In the genomic region with DNA sequence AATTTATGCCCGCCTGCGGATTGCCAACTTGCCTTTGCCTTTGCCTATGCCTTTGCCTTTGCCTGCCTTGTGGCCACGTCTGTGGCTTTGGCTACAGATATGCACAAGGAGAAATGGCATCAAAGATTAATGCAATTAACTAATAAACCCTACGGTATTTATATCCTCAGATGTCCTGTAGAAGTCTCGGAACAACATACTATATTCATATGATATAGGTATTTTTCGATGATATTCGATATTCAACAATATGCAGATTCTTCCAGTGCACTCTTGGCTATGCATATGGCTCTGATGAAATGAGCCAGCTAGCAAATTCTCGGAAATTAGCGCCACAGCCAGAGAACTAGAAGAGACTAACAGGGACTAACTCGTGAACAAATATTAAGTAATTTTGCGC, we compare ENCODE assay signal across 1 fruit fly cellular context.
A peak's percentile ranks its signal among the peaks of the same experiment; 100 is the strongest.
TF ChIP-seq lines count a peak whose summit lies in the region.

No protein-coding gene starts in this region.

TF ChIP-seq in whole organism, prepupa, 60 proteins besides CTCF, POLR2A, EP300 and RAD21 (continued from another document):
- TF ChIP-seq eg (GFP tag; IDR thresholded peaks at IDR 0.05; lab: Robert Waterston, UW) (peak; percentile 77), Met (GFP tag; optimal IDR thresholded peaks at IDR 0.05; lab: Kevin White, UChicago) (peak; percentile 16), vri (GFP tag; optimal IDR thresholded peaks at IDR 0.05; lab: Kevin White, UChicago) (no peak), Blimp-1 (GFP tag; optimal IDR thresholded peaks at IDR 0.05; lab: Kevin White, UChicago) (no peak), fkh (GFP tag; optimal IDR thresholded peaks at IDR 0.05; lab: Kevin White, UChicago) (no peak), CG7368 (GFP tag; optimal IDR thresholded peaks at IDR 0.05; lab: Kevin White, UChicago) (peak; percentile 46), salr (GFP tag; optimal IDR thresholded peaks at IDR 0.05; lab: Kevin White, UChicago) (peak; percentile 68 to 70), Hr4 (GFP tag; optimal IDR thresholded peaks at IDR 0.05; lab: Kevin White, UChicago) (peak; percentile 71), net (GFP tag; optimal IDR thresholded peaks at IDR 0.05; lab: Kevin White, UChicago) (peak; percentile 68), Smox (GFP tag; optimal IDR thresholded peaks at IDR 0.05; lab: Kevin White, UChicago) (no peak), CG3919 (GFP tag; optimal IDR thresholded peaks at IDR 0.05; lab: Kevin White, UChicago) (peak; percentile 82), Sox14 (GFP tag; optimal IDR thresholded peaks at IDR 0.05; lab: Kevin White, UChicago) (peak; percentile 76), CG6808 (GFP tag; optimal IDR thresholded peaks at IDR 0.05; lab: Kevin White, UChicago) (peak; percentile 82), acj6 (GFP tag; optimal IDR thresholded peaks at IDR 0.05; lab: Kevin White, UChicago) (peak; percentile 75), CG34406 (GFP tag; optimal IDR thresholded peaks at IDR 0.05; lab: Kevin White, UChicago) (peak; percentile 12), CG6792 (GFP tag; optimal IDR thresholded peaks at IDR 0.05; lab: Kevin White, UChicago) (peak; percentile 54), Eip93F (GFP tag; optimal IDR thresholded peaks at IDR 0.05; lab: Kevin White, UChicago) (no peak), Sox15 (GFP tag; optimal IDR thresholded peaks at IDR 0.05; lab: Kevin White, UChicago) (no peak), achi (GFP tag; optimal IDR thresholded peaks at IDR 0.05; lab: Kevin White, UChicago) (peak; percentile 75), CG10631 (GFP tag; optimal IDR thresholded peaks at IDR 0.05; lab: Kevin White, UChicago) (peak; percentile 84), svp (GFP tag; lab: Kevin White, UChicago) (peak; percentile 53), Ets96B (tag; optimal IDR thresholded peaks at IDR 0.05; lab: Kevin White, UChicago) (peak; percentile 87), CG11902 (GFP tag; optimal IDR thresholded peaks at IDR 0.05; lab: Kevin White, UChicago) (no peak), CG8319 (GFP tag; optimal IDR thresholded peaks at IDR 0.05; lab: Kevin White, UChicago) (peak; percentile 13), OdsH (GFP tag; optimal IDR thresholded peaks at IDR 0.05; lab: Kevin White, UChicago) (peak; percentile 63), dsx (GFP tag; optimal IDR thresholded peaks at IDR 0.05; lab: Kevin White, UChicago; ENCODE audit: poor library complexity, severe bottlenecking) (peak; percentile 78), CG31627 (GFP tag; optimal IDR thresholded peaks at IDR 0.05; lab: Kevin White, UChicago) (no peak), fd85E (GFP tag; optimal IDR thresholded peaks at IDR 0.05; lab: Kevin White, UChicago) (no peak), Sox102F (GFP tag; optimal IDR thresholded peaks at IDR 0.05; lab: Kevin White, UChicago) (no peak), CG10669 (GFP tag; optimal IDR thresholded peaks at IDR 0.05; lab: Kevin White, UChicago) (peak; percentile 82), Eip75B (GFP tag; optimal IDR thresholded peaks at IDR 0.05; lab: Kevin White, UChicago) (peak; percentile 76), lz (GFP tag; optimal IDR thresholded peaks at IDR 0.05; lab: Kevin White, UChicago) (peak; percentile 35), ss (GFP tag; optimal IDR thresholded peaks at IDR 0.05; lab: Kevin White, UChicago) (peak; percentile 52 to 67), cyc (GFP tag; optimal IDR thresholded peaks at IDR 0.05; lab: Kevin White, UChicago) (no peak), CG11294 (GFP tag; IDR thresholded peaks at IDR 0.05; lab: Robert Waterston, UW) (0 out of 2 replicates have a peak, but pooled peaks have one; percentile 19), Hr38 (GFP tag; optimal IDR thresholded peaks at IDR 0.05; lab: Kevin White, UChicago) (no peak), topi (GFP tag; optimal IDR thresholded peaks at IDR 0.05; lab: Kevin White, UChicago) (peak; percentile 14)
